Worm (Caenorhabditis elegans) whole organism, L1 larva: ENCODE measurements around the gene unc-9.
A peak's percentile ranks its signal among the peaks of the same experiment; 100 is the strongest.

ENCODE experiments used
- aha-1 ChIP-seq: fragments of 150-350 bp; optimal IDR thresholded peaks from 2 replicates; lab custom pipeline; 2014; ENCODE audit warnings: missing biosample characterization, missing genetic modification characterization
- ama-1 ChIP-seq: fragments of 150-350 bp; optimal IDR thresholded peaks from 2 replicates; lab custom pipeline; 2014
- blmp-1 ChIP-seq: fragments of 150-350 bp; optimal IDR thresholded peaks from 2 replicates; lab custom pipeline; 2014; ENCODE audit warnings: missing biosample characterization, missing genetic modification characterization
- ceh-82 ChIP-seq, 3 experiments: fragments of 150-350 bp in 1 of 3; sonication (generic microtip) in 2 of 3; optimal IDR thresholded peaks; 2 replicates each; lab custom pipeline; 2014 to 2017; ENCODE audit warnings: missing biosample characterization in 3 of 3, missing genetic modification characterization in 3 of 3
- ceh-88 ChIP-seq: fragments of 200-800 bp; sonication (Bioruptor generic); IDR thresholded peaks from 2 replicates; pipeline ENCODE4 v1.3.6; 2022; ENCODE audit warnings: missing genetic modification characterization, missing compliant biosample characterization
- ceh-90 ChIP-seq: sonication (generic microtip); optimal IDR thresholded peaks from 2 replicates; lab custom pipeline; 2016; ENCODE audit warnings: missing genetic modification characterization, missing compliant biosample characterization
- ces-1 ChIP-seq: fragments of 150-350 bp; optimal IDR thresholded peaks from 2 replicates; lab custom pipeline; 2014; ENCODE audit warnings: missing biosample characterization, missing genetic modification reagents, missing genetic modification characterization
- dpl-1 ChIP-seq, 3 experiments: fragments of 150-350 bp in 2 of 3; sonication (generic microtip) in 1 of 3; optimal IDR thresholded peaks; 2 replicates each; lab custom pipeline; 2014 to 2017; ENCODE audit warnings: missing biosample characterization in 3 of 3, missing genetic modification characterization in 3 of 3, missing genetic modification reagents in 3 of 3
- dsc-1 ChIP-seq: sonication (generic microtip); optimal IDR thresholded peaks from 2 replicates; lab custom pipeline; 2016; ENCODE audit warnings: mild to moderate bottlenecking, missing genetic modification characterization, missing compliant biosample characterization
- efl-1 ChIP-seq, 4 experiments: fragments of 150-350 bp; optimal IDR thresholded peaks in 3 of 4; peaks in 1 of 4; 1 replicate in 1 of 4; 2 replicates in 3 of 4; lab custom pipeline; 2014; ENCODE audit warnings: missing biosample characterization in 2 of 4, missing genetic modification characterization in 2 of 4, missing genetic modification reagents in 2 of 4
- egl-13 ChIP-seq: sonication (generic microtip); optimal IDR thresholded peaks from 2 replicates; lab custom pipeline; 2016; ENCODE audit warnings: missing genotype, missing genetic modification reagents, missing genetic modification characterization, missing compliant biosample characterization
- egl-27 ChIP-seq, 2 experiments: fragments of 150-350 bp in 1 of 2; sonication (generic microtip); optimal IDR thresholded peaks; 3 replicates each; lab custom pipeline; 2017 to 2018; ENCODE audit warnings: missing biosample characterization in 2 of 2, missing genetic modification characterization in 2 of 2, missing genetic modification reagents in 2 of 2
- elt-2 ChIP-seq: sonication (generic microtip); optimal IDR thresholded peaks from 2 replicates; lab custom pipeline; 2016; ENCODE audit warnings: missing genetic modification characterization, mild to moderate bottlenecking, inconsistent platforms, missing compliant biosample characterization, missing genetic modification reagents
- fkh-8 ChIP-seq: sonication (generic microtip); optimal IDR thresholded peaks from 2 replicates; lab custom pipeline; 2016; ENCODE audit warnings: mild to moderate bottlenecking, missing genetic modification characterization, missing compliant biosample characterization
- fos-1 ChIP-seq: fragments of 150-350 bp; optimal IDR thresholded peaks from 2 replicates; lab custom pipeline; 2014; ENCODE audit warnings: missing biosample characterization, missing genetic modification characterization
- hlh-4 ChIP-seq: sonication (generic microtip); optimal IDR thresholded peaks from 2 replicates; lab custom pipeline; 2016; ENCODE audit warnings: mild to moderate bottlenecking, missing genetic modification characterization, missing compliant biosample characterization
- irx-1 ChIP-seq: sonication (generic microtip); optimal IDR thresholded peaks from 2 replicates; lab custom pipeline; 2016; ENCODE audit warnings: missing genetic modification characterization, missing compliant biosample characterization
- isw-1 ChIP-seq: fragments of 200-800 bp; sonication (Bioruptor generic); IDR thresholded peaks from 2 replicates; pipeline ENCODE4 v1.3.6; 2022; ENCODE audit warnings: missing genetic modification characterization, missing compliant biosample characterization
- jun-1 ChIP-seq: fragments of 150-350 bp; optimal IDR thresholded peaks from 2 replicates; lab custom pipeline; 2014; ENCODE audit warnings: missing biosample characterization, missing genetic modification reagents, missing genetic modification characterization
- lin-13 ChIP-seq: fragments of 150-350 bp; optimal IDR thresholded peaks from 2 replicates; lab custom pipeline; 2014; ENCODE audit warnings: missing biosample characterization, missing genetic modification reagents, missing genetic modification characterization
- lin-14 ChIP-seq: fragments of 200-800 bp; sonication (Bioruptor generic); optimal IDR thresholded peaks from 2 replicates; lab custom pipeline; 2018; ENCODE audit warnings: mild to moderate bottlenecking, missing genetic modification characterization, moderate library complexity, missing compliant biosample characterization
- lin-15B ChIP-seq: fragments of 150-350 bp; sonication (generic microtip); optimal IDR thresholded peaks from 3 replicates; lab custom pipeline; 2014; ENCODE audit warnings: missing biosample characterization, missing genetic modification characterization
- mdl-1 ChIP-seq, 2 experiments: fragments of 150-350 bp; optimal IDR thresholded peaks; 2 replicates each; lab custom pipeline; 2014 to 2017; ENCODE audit warnings: missing biosample characterization in 2 of 2, missing genetic modification characterization in 2 of 2, inconsistent platforms in 1 of 2
- mep-1 ChIP-seq: fragments of 150-350 bp; optimal IDR thresholded peaks from 2 replicates; lab custom pipeline; 2014; ENCODE audit warnings: missing biosample characterization, missing genetic modification characterization
- nhr-11 ChIP-seq: fragments of 150-350 bp; optimal IDR thresholded peaks from 2 replicates; lab custom pipeline; 2014; ENCODE audit warnings: missing biosample characterization, missing genetic modification characterization
- nhr-12 ChIP-seq: sonication (generic microtip); optimal IDR thresholded peaks from 2 replicates; lab custom pipeline; 2017; ENCODE audit warnings: missing biosample characterization, missing genetic modification characterization
- nhr-20 ChIP-seq: sonication (generic microtip); optimal IDR thresholded peaks from 2 replicates; lab custom pipeline; 2016; ENCODE audit warnings: mild to moderate bottlenecking, missing genetic modification characterization, missing compliant biosample characterization
- nhr-237 ChIP-seq: fragments of 150-350 bp; optimal IDR thresholded peaks from 2 replicates; lab custom pipeline; 2014; ENCODE audit warnings: missing biosample characterization, missing genetic modification characterization
- nhr-28 ChIP-seq: fragments of 150-350 bp; optimal IDR thresholded peaks from 2 replicates; lab custom pipeline; 2014; ENCODE audit warnings: missing biosample characterization, missing genetic modification characterization
- nhr-47 ChIP-seq: sonication (generic microtip); optimal IDR thresholded peaks from 2 replicates; lab custom pipeline; 2016; ENCODE audit warnings: mild to moderate bottlenecking, missing genetic modification characterization, moderate library complexity, missing compliant biosample characterization
- nhr-71 ChIP-seq: sonication (generic microtip); optimal IDR thresholded peaks from 2 replicates; lab custom pipeline; 2016; ENCODE audit warnings: mild to moderate bottlenecking, missing genetic modification characterization, moderate library complexity, missing compliant biosample characterization
- nhr-84 ChIP-seq: sonication (generic microtip); optimal IDR thresholded peaks from 2 replicates; lab custom pipeline; 2017; ENCODE audit warnings: missing biosample characterization, missing genetic modification characterization
- nhr-85 ChIP-seq: sonication (generic microtip); peaks from one replicate; lab custom pipeline; 2016; ENCODE audit warnings: missing genetic modification characterization, inconsistent platforms, missing compliant biosample characterization
- pax-3 ChIP-seq: fragments of 200-800 bp; sonication (Bioruptor generic); optimal IDR thresholded peaks from 2 replicates; lab custom pipeline; 2018; ENCODE audit warnings: mild to moderate bottlenecking, missing genetic modification characterization, moderate library complexity, missing compliant biosample characterization
- pqm-1 ChIP-seq: sonication (generic microtip); optimal IDR thresholded peaks from 3 replicates; lab custom pipeline; 2017; ENCODE audit warnings: missing biosample characterization, missing genetic modification characterization
- rnt-1 ChIP-seq: sonication (generic microtip); optimal IDR thresholded peaks from 2 replicates; lab custom pipeline; 2016; ENCODE audit warnings: mild to moderate bottlenecking, missing genetic modification characterization, moderate library complexity, missing compliant biosample characterization
- skn-1 ChIP-seq: fragments of 150-350 bp; optimal IDR thresholded peaks from 2 replicates; lab custom pipeline; 2014; ENCODE audit warnings: missing biosample characterization, missing genetic modification characterization
- snpc-4 ChIP-seq: fragments of 150-350 bp; optimal IDR thresholded peaks from 2 replicates; lab custom pipeline; 2014; ENCODE audit warnings: missing biosample characterization, missing genetic modification characterization
- snu-23 ChIP-seq: sonication (generic microtip); optimal IDR thresholded peaks from 2 replicates; lab custom pipeline; 2016; ENCODE audit warnings: missing genetic modification characterization, missing compliant biosample characterization
- sox-4 ChIP-seq: sonication (generic microtip); optimal IDR thresholded peaks from 2 replicates; lab custom pipeline; 2016; ENCODE audit warnings: missing genetic modification characterization, missing compliant biosample characterization
- sup-37 ChIP-seq: fragments of 200-800 bp; sonication (Bioruptor generic); optimal IDR thresholded peaks from 2 replicates; lab custom pipeline; 2018; ENCODE audit warnings: mild to moderate bottlenecking, missing genetic modification characterization, missing compliant biosample characterization
- tbx-2 ChIP-seq: sonication (generic microtip); optimal IDR thresholded peaks from 2 replicates; lab custom pipeline; 2016; ENCODE audit warnings: missing genetic modification characterization, missing compliant biosample characterization
- tlp-1 ChIP-seq: fragments of 150-350 bp; optimal IDR thresholded peaks from 2 replicates; lab custom pipeline; 2014; ENCODE audit warnings: missing biosample characterization, missing genetic modification characterization
- unc-130 ChIP-seq: fragments of 150-350 bp; optimal IDR thresholded peaks from 2 replicates; lab custom pipeline; 2017; ENCODE audit warnings: missing biosample characterization, missing genetic modification characterization, inconsistent platforms
- unc-30 ChIP-seq: sonication (generic microtip); optimal IDR thresholded peaks from 2 replicates; lab custom pipeline; 2017; ENCODE audit warnings: missing biosample characterization, missing genetic modification characterization
- unc-86 ChIP-seq: sonication (generic microtip); optimal IDR thresholded peaks from 2 replicates; lab custom pipeline; 2016; ENCODE audit warnings: missing genetic modification characterization, missing compliant biosample characterization
- unc-98 ChIP-seq: fragments of 200-800 bp; sonication (Bioruptor generic); IDR thresholded peaks from 2 replicates; pipeline ENCODE4 v1.3.6; 2022; ENCODE audit warnings: missing genetic modification characterization, missing compliant biosample characterization
- vab-15 ChIP-seq: sonication (generic microtip); optimal IDR thresholded peaks from 2 replicates; lab custom pipeline; 2017; ENCODE audit warnings: missing genotype, mild to moderate bottlenecking, missing genetic modification characterization, missing compliant biosample characterization
- zip-4 ChIP-seq: fragments of 200-800 bp; sonication (Bioruptor generic); optimal IDR thresholded peaks from 2 replicates; lab custom pipeline; 2018; ENCODE audit warnings: mild to moderate bottlenecking, missing genetic modification characterization, moderate library complexity, missing compliant biosample characterization
- ztf-11 ChIP-seq, 2 experiments: sonication (generic microtip); optimal IDR thresholded peaks; 2 replicates each; lab custom pipeline; 2016 to 2017; ENCODE audit warnings: missing genetic modification characterization in 2 of 2, missing biosample characterization in 1 of 2, missing compliant biosample characterization in 1 of 2

unc-9 gene

DNA sequence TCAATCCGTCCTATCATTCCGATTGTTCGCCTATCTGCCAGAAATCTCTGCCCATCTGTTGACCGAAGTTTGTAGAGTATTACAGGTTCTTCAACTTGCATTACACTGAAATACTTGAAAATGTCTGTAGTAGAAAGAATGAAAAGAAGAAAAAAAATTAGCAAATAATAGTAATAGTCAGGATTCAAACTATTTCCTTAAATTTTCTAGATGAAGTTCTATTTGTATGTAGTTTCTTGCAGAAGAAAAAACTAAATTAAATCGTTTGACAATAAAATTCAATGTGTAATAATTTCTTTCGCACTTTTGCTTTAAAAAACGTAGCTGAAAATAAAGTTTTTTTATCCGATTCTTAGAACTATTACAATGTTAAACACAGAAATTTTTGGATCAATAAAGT, 23.0 kb downstream of the unc-9 start, which contains the start of gene skr-19:
TSS of gene skr-19 (minus strand) at position 101 of the 400 bp plus-strand sequence.
- TF ChIP-seq irx-1 (tag; lab: Kevin White, UChicago): no peak
- TF ChIP-seq nhr-28: no peak
- no peak for TF ChIP-seq lin-13 (GFP tag; lab: Kevin White, UChicago)
- no peak for TF ChIP-seq unc-98 (GFP tag; lab: Robert Waterston, UW)
- TF ChIP-seq mdl-1 (tag; optimal IDR thresholded peaks at IDR 0.05; lab: Kevin White, UChicago): no peak
- no peak for TF ChIP-seq aha-1
- no peak for TF ChIP-seq elt-2
- TF ChIP-seq egl-13: no peak
- TF ChIP-seq sup-37: no peak
- no peak for TF ChIP-seq ama-1 (lab: Kevin White, UChicago)
- no peak for TF ChIP-seq nhr-11 (tag; lab: Kevin White, UChicago)
- TF ChIP-seq tbx-2: no peak
- TF ChIP-seq lin-14 (GFP tag; lab: Kevin White, UChicago): no peak
- TF ChIP-seq fos-1 (tag; lab: Kevin White, UChicago): no peak

DNA sequence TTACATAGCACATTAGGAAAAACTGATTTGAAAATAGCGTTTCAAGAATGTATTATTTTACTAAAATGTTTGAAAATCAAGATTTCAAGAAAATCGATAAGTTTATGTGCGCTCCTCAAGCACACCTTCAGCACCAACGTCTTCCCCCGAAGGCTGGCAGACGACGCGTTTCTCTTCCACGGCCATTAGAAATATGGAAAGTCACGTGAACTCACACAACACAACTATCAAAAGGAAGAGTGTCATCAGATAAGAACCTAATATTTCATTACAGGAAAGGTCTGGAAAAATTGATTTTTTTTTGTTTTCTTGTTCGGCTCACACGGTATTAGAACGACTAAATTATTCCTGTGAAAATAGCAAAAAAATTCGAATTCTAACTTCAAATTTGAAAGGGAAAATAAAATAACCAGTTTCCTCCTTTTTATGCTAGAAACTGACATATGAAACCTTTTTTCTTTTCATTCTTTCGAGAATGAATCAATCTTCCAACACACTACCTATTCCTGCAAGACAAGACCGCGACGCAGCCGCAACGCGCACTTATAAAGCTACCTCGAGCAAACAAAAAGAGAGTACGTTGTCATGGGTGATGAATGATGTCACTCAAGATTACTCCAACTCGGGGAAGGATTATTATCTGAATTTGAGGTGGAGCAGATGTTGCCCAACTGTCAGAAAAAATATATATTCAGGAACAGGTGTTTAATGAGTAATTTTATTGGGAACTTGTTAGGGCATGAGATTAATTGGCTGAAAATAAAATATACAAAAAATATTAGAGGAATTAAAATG, 23.7 kb downstream of the unc-9 start:
- TF ChIP-seq vab-15 (tag; lab: Kevin White, UChicago) (no peak), fkh-8 (tag; lab: Kevin White, UChicago) (peak; percentile 77), isw-1 (GFP tag; lab: Robert Waterston, UW) (no peak), efl-1 (optimal IDR thresholded peaks at IDR 0.05; lab: Kevin White, UChicago) (no peak), efl-1 (GFP tag; optimal IDR thresholded peaks at IDR 0.05 in 1 of 2; lab: Kevin White, UChicago) (peak in 1 of 2 experiments; percentile 83), egl-27 (tag; optimal IDR thresholded peaks at IDR 0.05; lab: Kevin White, UChicago) (no peak), mep-1 (peak; percentile 45), tlp-1 (no peak), tbx-2 (peak; percentile 40), nhr-237 (no peak), nhr-71 (tag; lab: Kevin White, UChicago) (peak; percentile 19), unc-30 (tag; lab: Kevin White, UChicago) (no peak), lin-14 (GFP tag; lab: Kevin White, UChicago) (peak; percentile 47), hlh-4 (peak; percentile 49), jun-1 (tag; lab: Kevin White, UChicago) (no peak), zip-4 (no peak), unc-130 (tag; lab: Kevin White, UChicago) (no peak), pax-3 (tag; lab: Kevin White, UChicago) (peak; percentile 18), nhr-85 (tag; lab: Kevin White, UChicago) (peak; percentile 75), nhr-11 (tag; lab: Kevin White, UChicago) (no peak), dsc-1 (tag; lab: Kevin White, UChicago) (peak; percentile 50), nhr-47 (tag; lab: Kevin White, UChicago) (peak; percentile 17), rnt-1 (tag; lab: Kevin White, UChicago) (peak; percentile 35), mdl-1 (tag; optimal IDR thresholded peaks at IDR 0.05; lab: Kevin White, UChicago) (peak in 1 of 2 experiments; percentile 23), nhr-84 (tag; lab: Kevin White, UChicago) (no peak), ces-1 (GFP tag; lab: Kevin White, UChicago) (no peak), lin-15B (tag; lab: Kevin White, UChicago) (no peak), sox-4 (tag; lab: Kevin White, UChicago) (peak; percentile 14), ceh-90 (no peak), nhr-12 (tag; lab: Kevin White, UChicago) (no peak), snpc-4 (tag; lab: Kevin White, UChicago) (no peak), nhr-28 (no peak), unc-86 (no peak), elt-2 (peak; percentile 55), dpl-1 (GFP tag; optimal IDR thresholded peaks at IDR 0.05; lab: Kevin White, UChicago) (peak in 1 of 3 experiments; percentile 11), nhr-20 (peak; percentile 16), ztf-11 (tag; optimal IDR thresholded peaks at IDR 0.05; lab: Kevin White, UChicago) (peak in 1 of 2 experiments; percentile 50), ceh-82 (tag; optimal IDR thresholded peaks at IDR 0.05; lab: Kevin White, UChicago) (peak in 1 of 3 experiments; percentile 13), ceh-88 (no peak), snu-23 (GFP tag; lab: Kevin White, UChicago) (peak; percentile 38), pqm-1 (tag; lab: Kevin White, UChicago) (no peak), blmp-1 (tag; lab: Kevin White, UChicago) (peak; percentile 12), skn-1 (tag; lab: Kevin White, UChicago) (peak; percentile 7)
